Fruit fly (Drosophila melanogaster): ENCODE data around the gene cdi.

cdi gene

DNA sequence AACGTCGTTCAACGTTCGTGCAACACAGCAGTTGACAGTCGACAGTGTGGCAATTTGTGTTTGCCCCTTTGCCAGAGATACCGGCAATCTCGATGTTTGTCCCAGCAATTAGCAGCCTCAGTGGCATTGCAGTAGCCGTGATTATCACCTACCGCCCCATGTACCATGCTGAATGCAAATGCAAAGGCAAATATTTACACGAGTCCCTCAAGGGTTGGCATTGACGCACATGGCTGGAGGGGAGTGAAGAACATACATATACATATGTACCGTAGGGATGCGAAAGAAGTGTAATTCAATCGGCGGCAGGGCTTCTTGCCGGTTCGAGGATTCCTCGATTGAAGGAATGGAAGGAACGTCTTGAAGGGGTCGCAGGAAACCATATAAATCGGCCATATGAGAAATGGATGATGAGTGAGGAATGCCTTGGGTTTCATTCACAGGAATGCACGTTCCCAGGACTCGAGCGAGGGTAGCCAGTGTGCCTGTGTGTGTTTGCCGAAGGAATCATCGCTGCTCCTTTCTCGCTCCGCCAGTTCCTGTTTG lies 94.1 kb downstream of the cdi start:
- TF ChIP-seq CG17801 (GFP tag; optimal IDR thresholded peaks at IDR 0.05; ENCODE audit: partially characterized antibody), result no peak

- TF ChIP-seq CG17801 (GFP tag; optimal IDR thresholded peaks at IDR 0.05; ENCODE audit: partially characterized antibody), result no peak
Observed at dm6 chr3R:18998370-18998769, 95.7 kb downstream of the cdi start.

DNA sequence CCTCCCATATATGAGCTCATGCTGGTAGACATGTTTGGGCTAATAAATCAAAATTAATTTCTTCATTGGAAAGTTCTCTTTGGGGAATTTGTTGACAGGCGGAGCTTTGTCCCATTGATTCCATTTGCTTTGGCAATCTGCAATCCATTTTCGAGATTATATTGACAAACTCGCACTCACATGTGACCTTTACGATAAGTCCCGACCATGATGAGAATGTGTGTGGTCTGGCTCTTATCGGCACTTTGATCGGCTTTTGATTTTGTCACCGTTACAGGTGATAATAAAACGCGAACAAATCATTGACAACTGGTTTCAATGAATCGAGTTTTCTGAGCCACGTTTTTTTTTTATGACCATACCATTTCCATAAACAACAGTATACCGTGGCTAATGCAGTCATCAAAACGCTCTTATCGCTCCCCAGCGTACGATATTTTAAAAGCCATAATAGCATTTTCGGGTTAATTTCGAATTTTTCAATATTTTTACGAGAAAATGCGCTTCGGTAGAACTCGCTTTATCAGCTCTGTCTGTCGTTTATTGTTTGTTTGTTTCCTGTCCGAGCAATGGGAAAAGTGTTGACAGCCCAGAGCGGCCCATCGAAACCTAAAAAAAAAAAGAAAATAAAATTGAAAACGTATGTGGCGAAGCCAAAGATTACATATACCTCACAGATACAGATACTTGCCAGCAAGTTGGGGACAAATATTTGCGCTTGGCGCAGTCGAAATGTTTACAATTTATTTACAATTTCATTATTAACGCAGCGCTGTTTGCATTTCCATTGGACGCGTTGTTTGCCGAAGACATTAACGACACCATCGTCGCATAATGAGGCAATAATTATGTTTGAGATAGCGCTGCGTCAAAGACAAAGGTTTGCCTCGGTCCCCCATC lies 96.4 kb downstream of the cdi start:
- no peak for TF ChIP-seq CG17801 (GFP tag; optimal IDR thresholded peaks at IDR 0.05; ENCODE audit: partially characterized antibody)

DNA sequence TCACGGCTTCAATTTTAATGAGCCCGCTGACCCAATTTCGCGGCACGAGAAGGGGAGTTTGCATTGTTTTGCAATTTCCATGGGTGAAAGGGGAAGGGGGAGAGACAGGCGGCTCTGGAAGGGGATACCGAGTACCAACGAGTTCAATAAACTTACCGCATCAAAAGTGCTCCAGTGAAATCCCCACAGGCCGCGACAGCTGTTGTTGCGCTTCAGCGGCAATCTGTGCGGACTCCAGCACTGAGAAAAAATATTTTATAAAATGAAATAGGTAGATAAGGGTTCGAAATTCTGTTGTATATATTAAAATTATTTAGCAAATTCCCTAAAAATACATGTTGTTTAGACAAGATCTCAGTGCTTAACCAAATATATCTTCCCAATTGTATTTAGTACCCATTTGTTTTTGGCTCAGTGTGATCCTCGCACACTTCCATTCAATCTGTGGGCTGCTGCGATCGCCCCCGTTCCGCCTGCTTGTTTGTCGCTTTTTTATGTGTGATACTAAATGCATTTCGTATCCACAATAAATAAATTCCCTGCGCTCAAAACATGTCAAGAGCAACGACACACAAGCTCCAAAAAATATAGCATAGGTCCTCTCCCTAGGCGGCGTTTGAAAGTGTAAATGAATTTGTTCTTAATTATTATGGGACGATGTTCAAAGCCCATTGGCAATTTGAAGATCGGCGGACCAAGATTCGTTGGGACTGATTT lies 98.4 kb downstream of the cdi start:
- no peak for TF ChIP-seq CG17801 (GFP tag; optimal IDR thresholded peaks at IDR 0.05; ENCODE audit: partially characterized antibody)

Measured in ovary, adult (tissue).